Fruit fly (Drosophila melanogaster): ENCODE results near the gene sun.

sun gene

DNA sequence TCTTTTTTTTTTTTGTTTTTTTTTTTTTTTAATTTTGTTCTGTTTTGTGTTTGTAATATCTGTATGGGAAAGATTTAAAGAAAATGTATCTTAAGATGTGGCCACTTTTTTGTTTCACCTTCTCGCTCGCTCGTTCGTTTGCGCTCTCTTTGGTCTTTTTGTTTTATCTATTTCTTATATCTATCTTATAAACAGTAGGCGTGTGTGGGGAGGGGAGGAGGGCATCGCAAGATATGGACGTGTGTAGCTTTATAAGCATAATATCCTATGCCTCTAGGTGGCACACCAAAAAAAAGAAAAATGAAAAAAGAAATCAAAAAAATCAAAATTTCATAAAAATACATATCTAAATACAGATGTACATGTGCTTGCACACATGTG lies 36.5 kb downstream of the sun start:
- TF ChIP-seq CG11902 (GFP tag; optimal IDR thresholded peaks at IDR 0.05) (no peak), salr (GFP tag; optimal IDR thresholded peaks at IDR 0.05) (peak in 1 of 2 experiments; percentile 10)

DNA sequence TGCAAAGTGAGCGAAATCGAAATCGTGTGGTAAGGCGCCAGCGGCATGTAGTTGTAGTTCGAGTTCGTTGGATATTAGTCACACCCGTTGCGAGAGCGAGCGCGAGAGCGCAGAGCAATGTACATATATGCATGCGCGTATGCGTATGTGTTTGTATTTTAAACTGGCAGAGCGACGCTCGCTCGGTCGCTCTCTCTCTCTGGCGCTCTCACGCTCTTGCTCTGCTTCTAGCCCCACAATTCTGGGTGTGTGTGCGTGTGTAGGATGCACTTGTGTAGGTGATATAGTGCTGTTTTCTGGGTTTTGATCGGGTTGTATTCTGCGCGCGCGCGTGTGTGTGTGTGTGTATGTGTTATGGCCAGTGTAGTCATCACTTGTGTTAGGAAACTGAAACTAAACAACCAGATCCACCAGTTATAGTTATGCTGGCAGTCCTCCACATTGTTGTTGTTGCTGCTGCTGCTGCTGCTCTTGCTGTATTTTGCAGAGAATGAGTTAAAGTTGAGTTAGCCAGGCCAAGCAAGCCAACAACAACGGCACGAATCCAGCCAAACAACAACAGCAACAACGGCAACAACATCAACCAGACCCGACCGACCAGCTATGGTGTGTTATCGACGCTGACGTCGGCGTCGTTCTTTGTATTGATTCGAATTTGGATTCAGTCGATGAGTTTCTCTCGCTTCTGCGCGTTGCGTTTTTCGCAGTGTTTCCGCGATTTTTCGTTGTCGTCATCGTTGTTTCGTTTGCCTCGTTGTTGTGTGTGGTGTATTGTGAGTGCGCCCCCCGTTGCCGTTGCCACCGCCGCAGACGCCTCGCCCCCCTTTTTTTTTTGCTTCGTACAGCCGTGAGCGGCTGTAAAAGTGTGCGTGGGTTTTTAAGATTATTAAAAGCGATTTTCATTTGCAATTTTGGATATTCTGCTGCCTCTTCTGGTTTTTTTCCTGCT lies 37.1 kb downstream of the sun start:
- no peak for TF ChIP-seq Blimp-1 (GFP tag; optimal IDR thresholded peaks at IDR 0.05)
- no peak for TF ChIP-seq achi (GFP tag; optimal IDR thresholded peaks at IDR 0.05)
- TF ChIP-seq CG34406 (GFP tag; optimal IDR thresholded peaks at IDR 0.05): no peak
- peak; percentile 22 for TF ChIP-seq CG6808 (GFP tag; optimal IDR thresholded peaks at IDR 0.05)
- peak; percentile 35 for TF ChIP-seq fd85E (GFP tag; optimal IDR thresholded peaks at IDR 0.05)
- peak; percentile 48 for TF ChIP-seq eg (GFP tag; IDR thresholded peaks at IDR 0.05)
- TF ChIP-seq spab (GFP tag; optimal IDR thresholded peaks at IDR 0.05): no peak
- no peak for TF ChIP-seq cyc (GFP tag; optimal IDR thresholded peaks at IDR 0.05)
- peak; percentile 12 for TF ChIP-seq CG16779 (tag; optimal IDR thresholded peaks at IDR 0.05)
- TF ChIP-seq CG10631 (GFP tag; optimal IDR thresholded peaks at IDR 0.05): no peak
- TF ChIP-seq CG8632 (GFP tag; optimal IDR thresholded peaks at IDR 0.05): no peak
- TF ChIP-seq Hr4 (GFP tag; optimal IDR thresholded peaks at IDR 0.05): no peak
- peak; percentile 2 to 11 for TF ChIP-seq ss (GFP tag; optimal IDR thresholded peaks at IDR 0.05)
- TF ChIP-seq CG11294 (GFP tag; IDR thresholded peaks at IDR 0.05): no peak
- TF ChIP-seq Hr39 (GFP tag; optimal IDR thresholded peaks at IDR 0.05): no peak
- no peak for TF ChIP-seq Smox (GFP tag; optimal IDR thresholded peaks at IDR 0.05)
- no peak for TF ChIP-seq CG1621 (tag; optimal IDR thresholded peaks at IDR 0.05)
- TF ChIP-seq dac (GFP tag; optimal IDR thresholded peaks at IDR 0.05): no peak
- TF ChIP-seq Ets21C (GFP tag; optimal IDR thresholded peaks at IDR 0.05): no peak
- TF ChIP-seq salr (GFP tag; optimal IDR thresholded peaks at IDR 0.05): no peak
- TF ChIP-seq svp (GFP tag): peak; percentile 44
- no peak for TF ChIP-seq Eip75B (GFP tag; optimal IDR thresholded peaks at IDR 0.05)
- TF ChIP-seq CG9139 (GFP tag; optimal IDR thresholded peaks at IDR 0.05): peak; percentile 1
- peak; percentile 56 for TF ChIP-seq CG6854 (GFP tag; optimal IDR thresholded peaks at IDR 0.05)
- no peak for TF ChIP-seq Sox15 (GFP tag; optimal IDR thresholded peaks at IDR 0.05)
- TF ChIP-seq Lpt (GFP tag; optimal IDR thresholded peaks at IDR 0.05): peak; percentile 56
- TF ChIP-seq Sox102F (GFP tag; optimal IDR thresholded peaks at IDR 0.05): peak; percentile 33
- peak; percentile 12 for TF ChIP-seq lz (GFP tag; optimal IDR thresholded peaks at IDR 0.05)
- peak; percentile 65 for TF ChIP-seq Sox14 (GFP tag; optimal IDR thresholded peaks at IDR 0.05)
- peak; percentile 66; the same call in 1 of the 2 replicates for TF ChIP-seq CG15336 (GFP tag; IDR thresholded peaks at IDR 0.05)
- no peak for TF ChIP-seq Gug (GFP tag; IDR thresholded peaks at IDR 0.05)
- peak; percentile 54 for TF ChIP-seq vri (GFP tag; optimal IDR thresholded peaks at IDR 0.05)
- TF ChIP-seq pdm3 (GFP tag; optimal IDR thresholded peaks at IDR 0.05): no peak
- no peak for TF ChIP-seq CG4318 (GFP tag; optimal IDR thresholded peaks at IDR 0.05)
- TF ChIP-seq CG3919 (GFP tag; optimal IDR thresholded peaks at IDR 0.05): no peak
- TF ChIP-seq Met (GFP tag; optimal IDR thresholded peaks at IDR 0.05): peak; percentile 29
- TF ChIP-seq CG10669 (GFP tag; optimal IDR thresholded peaks at IDR 0.05): no peak
- TF ChIP-seq dsx (GFP tag; optimal IDR thresholded peaks at IDR 0.05; ENCODE audit: poor library complexity, severe bottlenecking): no peak
- no peak for TF ChIP-seq CG11762 (GFP tag; optimal IDR thresholded peaks at IDR 0.05; ENCODE audit: insufficient read depth)
- TF ChIP-seq Eip78C (GFP tag): peak; percentile 65
- peak; percentile 61; the same call in 2 of the 3 replicates for TF ChIP-seq CG8119 (GFP tag; IDR thresholded peaks at IDR 0.05)
- peak; percentile 25 for TF ChIP-seq fkh (GFP tag; optimal IDR thresholded peaks at IDR 0.05)
- TF ChIP-seq OdsH (GFP tag; optimal IDR thresholded peaks at IDR 0.05): peak; percentile 3
- no peak for TF ChIP-seq Hr38 (GFP tag; optimal IDR thresholded peaks at IDR 0.05)
- TF ChIP-seq CG6163 (GFP tag; IDR thresholded peaks at IDR 0.05): peak; percentile 62
- TF ChIP-seq acj6 (GFP tag; optimal IDR thresholded peaks at IDR 0.05): no peak
- TF ChIP-seq CG6792 (GFP tag; optimal IDR thresholded peaks at IDR 0.05): no peak

Data from whole organism, prepupa.